Worm (Caenorhabditis elegans): ENCODE data around the gene ZK892.6.

DNA sequence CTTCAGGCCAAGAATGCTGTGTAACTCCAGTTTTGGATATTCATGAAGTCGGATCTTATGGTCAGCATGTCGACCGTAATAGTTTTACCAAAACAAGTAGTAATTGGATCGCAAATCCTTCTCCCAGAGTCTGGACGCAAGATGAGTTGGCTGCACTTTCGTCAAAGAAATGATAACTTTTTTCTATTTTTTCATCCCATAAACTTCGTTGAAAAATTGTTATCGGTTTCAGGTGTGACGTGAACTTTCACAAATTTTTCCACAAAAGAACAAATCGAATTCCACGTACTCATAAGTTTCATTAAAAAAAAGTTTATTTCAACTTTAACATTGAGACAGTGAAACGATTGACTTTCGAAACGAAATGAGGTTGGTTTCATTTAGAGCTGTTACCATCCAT, 28.0 kb upstream of the ZK892.6 start, which contains the start of gene ZK892.5:
- TF ChIP-seq dao-5 (tag; optimal IDR thresholded peaks at IDR 0.05) (no peak), him-1 (tag; optimal IDR thresholded peaks at IDR 0.05) (no peak)

Measured in whole organism, L4/young adult.